Fruit fly (Drosophila melanogaster): Measurements from ENCODE around the gene CG5863.

DNA sequence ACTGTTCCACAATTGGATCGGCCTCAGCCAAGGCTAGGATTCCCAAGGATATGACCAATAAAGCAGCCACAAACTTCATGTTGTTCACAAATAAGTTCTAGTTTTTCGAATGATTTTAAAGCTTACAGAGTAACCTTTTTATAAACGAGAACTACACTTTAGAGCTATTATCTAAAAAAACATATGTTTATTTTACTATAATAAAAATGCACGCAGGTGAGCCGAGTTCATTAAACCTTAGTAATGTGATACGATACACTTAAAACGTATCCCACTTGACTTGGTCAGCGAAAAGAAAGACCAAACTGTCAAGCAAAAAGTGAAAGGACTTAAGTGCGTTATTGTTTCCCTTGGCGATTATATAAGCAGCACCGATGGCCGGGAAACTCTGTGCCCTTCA, 23.4 kb downstream of the CG5863 start, which contains the start of gene CG44090:
- TF ChIP-seq bab1 (GFP tag; optimal IDR thresholded peaks at IDR 0.05) (no peak), tj (GFP tag; optimal IDR thresholded peaks at IDR 0.05) (no peak), toe (GFP tag; optimal IDR thresholded peaks at IDR 0.05) (no peak), CG5204 (GFP tag; optimal IDR thresholded peaks at IDR 0.05) (no peak), CG11617 (GFP tag; optimal IDR thresholded peaks at IDR 0.05) (no peak), ovo (GFP tag; optimal IDR thresholded peaks at IDR 0.05) (no peak)
